Worm (Caenorhabditis elegans) whole organism, late embryonic: ENCODE measurements around the gene sftd-3.

ENCODE experiments used
- C08G9.2 ChIP-seq: sonication (generic microtip); optimal IDR thresholded peaks from 2 replicates; lab custom pipeline; 2016; ENCODE audit warnings: mild to moderate bottlenecking, missing genetic modification characterization, moderate library complexity, missing compliant biosample characterization
- C38D4.7 ChIP-seq: fragments of 200-800 bp; sonication (Bioruptor generic); optimal IDR thresholded peaks from 2 replicates; lab custom pipeline; 2018; ENCODE audit warnings: mild to moderate bottlenecking, missing genetic modification characterization, moderate library complexity, missing compliant biosample characterization
- K09A11.1 ChIP-seq: sonication (generic microtip); optimal IDR thresholded peaks from 2 replicates; lab custom pipeline; 2017; ENCODE audit warnings: antibody characterized with exemption, mild to moderate bottlenecking, missing genetic modification characterization, missing compliant biosample characterization; ENCODE audit not compliant: insufficient read depth
- Y22D7AL.16 ChIP-seq: sonication (generic microtip); optimal IDR thresholded peaks from 2 replicates; lab custom pipeline; 2016; ENCODE audit warnings: missing genetic modification characterization, missing compliant biosample characterization
- ahr-1 ChIP-seq: sonication (generic microtip); optimal IDR thresholded peaks from 2 replicates; lab custom pipeline; 2016; ENCODE audit warnings: missing genetic modification characterization, missing compliant biosample characterization
- ceh-18 ChIP-seq: sonication (generic microtip); optimal IDR thresholded peaks from 2 replicates; lab custom pipeline; 2016; ENCODE audit warnings: missing genetic modification characterization, missing compliant biosample characterization
- ceh-19 ChIP-seq: fragments of 200-800 bp; sonication (Bioruptor generic); optimal IDR thresholded peaks from 2 replicates; lab custom pipeline; 2018; ENCODE audit warnings: mild to moderate bottlenecking, missing genetic modification characterization, missing compliant biosample characterization
- ceh-22 ChIP-seq: sonication (generic microtip); optimal IDR thresholded peaks from 2 replicates; lab custom pipeline; 2017; ENCODE audit warnings: missing biosample characterization, missing genetic modification characterization
- ceh-24 ChIP-seq: sonication (generic microtip); optimal IDR thresholded peaks from 2 replicates; lab custom pipeline; 2016; ENCODE audit warnings: mild to moderate bottlenecking, missing genetic modification characterization, missing compliant biosample characterization
- ceh-30 ChIP-seq: fragments of 150-350 bp; optimal IDR thresholded peaks from 2 replicates; lab custom pipeline; 2014; ENCODE audit warnings: missing biosample characterization, missing genetic modification characterization
- ceh-34 ChIP-seq: sonication (generic microtip); optimal IDR thresholded peaks from 2 replicates; lab custom pipeline; 2016; ENCODE audit warnings: mild to moderate bottlenecking, missing genetic modification characterization, missing compliant biosample characterization
- ceh-48 ChIP-seq: sonication (generic microtip); optimal IDR thresholded peaks from 2 replicates; lab custom pipeline; 2016; ENCODE audit warnings: missing genetic modification characterization, inconsistent platforms, missing compliant biosample characterization
- ceh-6 ChIP-seq: fragments of 200-800 bp; sonication (Bioruptor generic); optimal IDR thresholded peaks from 2 replicates; lab custom pipeline; 2018; ENCODE audit warnings: mild to moderate bottlenecking, missing genetic modification characterization, missing compliant biosample characterization
- ceh-9 ChIP-seq: sonication (generic microtip); optimal IDR thresholded peaks from 2 replicates; lab custom pipeline; 2016; ENCODE audit warnings: mild to moderate bottlenecking, missing genetic modification characterization, inconsistent platforms, missing compliant biosample characterization
- che-1 ChIP-seq: sonication (generic microtip); optimal IDR thresholded peaks from 2 replicates; lab custom pipeline; 2016; ENCODE audit warnings: mild to moderate bottlenecking, missing genetic modification characterization, missing compliant biosample characterization
- dve-1 ChIP-seq: sonication (generic microtip); optimal IDR thresholded peaks from 2 replicates; lab custom pipeline; 2017; ENCODE audit warnings: antibody characterized with exemption, mild to moderate bottlenecking, missing genetic modification characterization, missing compliant biosample characterization
- elt-2 ChIP-seq: sonication (generic microtip); optimal IDR thresholded peaks from 2 replicates; lab custom pipeline; 2016; ENCODE audit warnings: missing genetic modification reagents, missing genetic modification characterization, missing compliant biosample characterization
- ets-4 ChIP-seq: sonication (generic microtip); optimal IDR thresholded peaks from 2 replicates; lab custom pipeline; 2016; ENCODE audit warnings: missing genetic modification characterization, missing compliant biosample characterization
- fkh-6 ChIP-seq: sonication (generic microtip); optimal IDR thresholded peaks from 2 replicates; lab custom pipeline; 2016; ENCODE audit warnings: missing genetic modification characterization, missing compliant biosample characterization
- hlh-13 ChIP-seq: fragments of 200-800 bp; sonication (Bioruptor generic); optimal IDR thresholded peaks from 2 replicates; lab custom pipeline; 2018; ENCODE audit warnings: mild to moderate bottlenecking, missing genetic modification characterization, missing compliant biosample characterization
- hlh-15 ChIP-seq: sonication (generic microtip); optimal IDR thresholded peaks from 2 replicates; lab custom pipeline; 2016; ENCODE audit warnings: missing genetic modification characterization, missing compliant biosample characterization
- hlh-6 ChIP-seq: sonication (generic microtip); optimal IDR thresholded peaks from 2 replicates; lab custom pipeline; 2016; ENCODE audit warnings: missing genotype, missing genetic modification characterization, missing compliant biosample characterization
- hlh-8 ChIP-seq: sonication (generic microtip); optimal IDR thresholded peaks from 2 replicates; lab custom pipeline; 2016; ENCODE audit warnings: missing genotype, missing genetic modification characterization, missing compliant biosample characterization
- lin-11 ChIP-seq: fragments of 200-800 bp; sonication (Bioruptor generic); optimal IDR thresholded peaks from 2 replicates; lab custom pipeline; 2018; ENCODE audit warnings: mild to moderate bottlenecking, missing genetic modification characterization, missing compliant biosample characterization
- nhr-232 ChIP-seq: sonication (generic microtip); optimal IDR thresholded peaks from 2 replicates; lab custom pipeline; 2016; ENCODE audit warnings: missing genetic modification characterization, missing compliant biosample characterization
- npax-4 ChIP-seq: sonication (generic microtip); optimal IDR thresholded peaks from 2 replicates; lab custom pipeline; 2016; ENCODE audit warnings: missing genetic modification characterization, missing compliant biosample characterization
- odd-2 ChIP-seq: sonication (generic microtip); optimal IDR thresholded peaks from 2 replicates; lab custom pipeline; 2017; ENCODE audit warnings: antibody characterized with exemption, mild to moderate bottlenecking, missing genetic modification characterization, missing compliant biosample characterization
- pax-1 ChIP-seq: fragments of 150-350 bp; optimal IDR thresholded peaks from 2 replicates; lab custom pipeline; 2014; ENCODE audit warnings: missing biosample characterization, missing genetic modification characterization
- ref-2 ChIP-seq: sonication (generic microtip); optimal IDR thresholded peaks from 2 replicates; lab custom pipeline; 2016; ENCODE audit warnings: missing genetic modification characterization, missing compliant biosample characterization
- rnt-1 ChIP-seq: sonication (generic microtip); optimal IDR thresholded peaks from 2 replicates; lab custom pipeline; 2016; ENCODE audit warnings: missing genetic modification characterization, missing compliant biosample characterization
- sdc-2 ChIP-seq: sonication (generic microtip); optimal IDR thresholded peaks from 2 replicates; lab custom pipeline; 2016; ENCODE audit warnings: missing genotype, missing genetic modification characterization, missing compliant biosample characterization
- sox-2 ChIP-seq: fragments of 200-800 bp; sonication (Bioruptor generic); IDR thresholded peaks from 2 replicates; pipeline ENCODE4 v1.3.6; 2022; ENCODE audit warnings: missing genetic modification reagents, missing genetic modification characterization, missing compliant biosample characterization
- sox-4 ChIP-seq: sonication (generic microtip); optimal IDR thresholded peaks from 2 replicates; lab custom pipeline; 2017; ENCODE audit warnings: mild to moderate bottlenecking, missing genetic modification characterization, inconsistent platforms, missing compliant biosample characterization
- tbx-2 ChIP-seq: sonication (generic microtip); optimal IDR thresholded peaks from 2 replicates; lab custom pipeline; 2016; ENCODE audit warnings: missing genetic modification characterization, missing compliant biosample characterization
- tbx-7 ChIP-seq: sonication (generic microtip); optimal IDR thresholded peaks from 2 replicates; lab custom pipeline; 2016; ENCODE audit warnings: missing genotype, missing genetic modification characterization, missing compliant biosample characterization
- unc-3 ChIP-seq, 2 experiments: fragments of 200-800 bp in 1 of 2; sonication (Bioruptor generic) in 1 of 2; sonication (generic microtip) in 1 of 2; conservative IDR thresholded peaks in 1 of 2; optimal IDR thresholded peaks in 1 of 2; 2 replicates each; pipeline versions ENCODE4 v1.3.6 to Lab custom; 2016 to 2022; ENCODE audit warnings: missing compliant biosample characterization in 2 of 2, missing genetic modification characterization in 2 of 2, missing genetic modification reagents in 1 of 2
- unc-42 ChIP-seq: sonication (generic microtip); optimal IDR thresholded peaks from 2 replicates; lab custom pipeline; 2016; ENCODE audit warnings: missing genotype, missing genetic modification characterization, missing compliant biosample characterization
- unc-86 ChIP-seq: sonication (generic microtip); optimal IDR thresholded peaks from 2 replicates; lab custom pipeline; 2016; ENCODE audit warnings: missing genetic modification characterization, missing compliant biosample characterization
- ztf-16 ChIP-seq: sonication (generic microtip); optimal IDR thresholded peaks from 2 replicates; lab custom pipeline; 2017; ENCODE audit warnings: missing genetic modification characterization, missing compliant biosample characterization

Gene sftd-3

ce11 chrII:8927253-8927791 is 36.6 kb downstream of the sftd-3 start, which contains the start of gene cct-2 (continued):
- TF ChIP-seq dve-1 (tag; lab: Kevin White, UChicago): no peak
- no peak for TF ChIP-seq ceh-19 (GFP tag; lab: Kevin White, UChicago)
- TF ChIP-seq nhr-232: no peak
- no peak for TF ChIP-seq C38D4.7 (GFP tag; lab: Kevin White, UChicago)
- no peak for TF ChIP-seq che-1 (tag; lab: Kevin White, UChicago)
- no peak for TF ChIP-seq ceh-30
- no peak for TF ChIP-seq unc-3 (GFP tag; conservative IDR thresholded peaks at IDR 0.05; lab: Robert Waterston, UW)
- no peak for TF ChIP-seq unc-3 (tag; optimal IDR thresholded peaks at IDR 0.05; lab: Kevin White, UChicago)
- no peak for TF ChIP-seq unc-86 (tag; lab: Kevin White, UChicago)
- peak; percentile 70 for TF ChIP-seq C08G9.2 (tag; lab: Kevin White, UChicago)
- no peak for TF ChIP-seq ahr-1 (tag; lab: Kevin White, UChicago)
- TF ChIP-seq rnt-1 (tag; lab: Kevin White, UChicago): peak; percentile 38
- no peak for TF ChIP-seq ceh-22 (tag; lab: Kevin White, UChicago)
- no peak for TF ChIP-seq hlh-6 (tag; lab: Kevin White, UChicago)
- peak; percentile 63 for TF ChIP-seq tbx-2 (tag; lab: Kevin White, UChicago)
- TF ChIP-seq ceh-6: no peak

ce11 chrII:8926451-8926850 is 37.5 kb downstream of the sftd-3 start, which contains the start of gene B0457.2:
Gene B0457.2 (minus strand): TSS chrII:8926551.
- TF ChIP-seq ceh-18 (tag; lab: Kevin White, UChicago) (no peak), ceh-9 (tag; lab: Kevin White, UChicago) (no peak), Y22D7AL.16 (tag; lab: Kevin White, UChicago) (no peak), elt-2 (no peak), rnt-1 (tag; lab: Kevin White, UChicago) (no peak), odd-2 (no peak), sdc-2 (no peak), hlh-15 (tag; lab: Kevin White, UChicago) (no peak), ahr-1 (tag; lab: Kevin White, UChicago) (no peak), sox-4 (tag; lab: Kevin White, UChicago) (no peak), ets-4 (tag; lab: Kevin White, UChicago) (no peak), hlh-8 (tag; lab: Kevin White, UChicago) (no peak), unc-42 (tag; lab: Kevin White, UChicago) (no peak), dve-1 (tag; lab: Kevin White, UChicago) (no peak)

ce11 chrII:8923187-8923586 is 40.8 kb downstream of the sftd-3 start:
- no peak for TF ChIP-seq ref-2
- no peak for TF ChIP-seq npax-4 (tag; lab: Kevin White, UChicago)
- TF ChIP-seq ceh-24 (tag; lab: Kevin White, UChicago): no peak
- no peak for TF ChIP-seq ztf-16 (tag; lab: Kevin White, UChicago)
- no peak for TF ChIP-seq sox-2 (GFP tag; lab: Robert Waterston, UW)
- TF ChIP-seq nhr-232: no peak
- no peak for TF ChIP-seq unc-3 (GFP tag; conservative IDR thresholded peaks at IDR 0.05; lab: Robert Waterston, UW)
- TF ChIP-seq unc-3 (tag; optimal IDR thresholded peaks at IDR 0.05; lab: Kevin White, UChicago): no peak
- no peak for TF ChIP-seq ceh-34 (tag; lab: Kevin White, UChicago)
- TF ChIP-seq C38D4.7 (GFP tag; lab: Kevin White, UChicago): no peak
- no peak for TF ChIP-seq fkh-6
- no peak for TF ChIP-seq tbx-7
- TF ChIP-seq K09A11.1 (tag; lab: Kevin White, UChicago): no peak
- TF ChIP-seq hlh-8 (tag; lab: Kevin White, UChicago): no peak
- TF ChIP-seq, all 69 proteins: peak for 0

ce11 chrII:8922140-8922539 is 41.8 kb downstream of the sftd-3 start, which contains the start of gene B0457.6:
Gene B0457.6 (plus strand): TSS chrII:8922423.
- TF ChIP-seq hlh-13 (GFP tag; lab: Kevin White, UChicago) (no peak), pax-1 (tag; lab: Kevin White, UChicago) (no peak), ceh-48 (tag; lab: Kevin White, UChicago) (no peak), odd-2 (no peak), elt-2 (peak; percentile 57), lin-11 (tag; lab: Kevin White, UChicago) (no peak)
